Worm (Caenorhabditis elegans) whole organism, late embryonic: ENCODE measurements around the gene swt-3.

ENCODE experiments used
- C08G9.2 ChIP-seq: sonication (generic microtip); optimal IDR thresholded peaks from 2 replicates; lab custom pipeline; 2016; ENCODE audit warnings: mild to moderate bottlenecking, missing genetic modification characterization, moderate library complexity, missing compliant biosample characterization
- K02D7.2 ChIP-seq: sonication (generic microtip); optimal IDR thresholded peaks from 2 replicates; lab custom pipeline; 2017; ENCODE audit warnings: mild to moderate bottlenecking, missing genetic modification characterization, missing compliant biosample characterization
- K09A11.1 ChIP-seq: sonication (generic microtip); optimal IDR thresholded peaks from 2 replicates; lab custom pipeline; 2017; ENCODE audit warnings: antibody characterized with exemption, mild to moderate bottlenecking, missing genetic modification characterization, missing compliant biosample characterization; ENCODE audit not compliant: insufficient read depth
- T23F11.4 ChIP-seq: fragments of 200-800 bp; sonication (Bioruptor generic); optimal IDR thresholded peaks from 2 replicates; lab custom pipeline; 2018; ENCODE audit warnings: mild to moderate bottlenecking, missing genetic modification characterization, missing compliant biosample characterization
- ama-1 ChIP-seq: fragments of 150-350 bp; optimal IDR thresholded peaks from 2 replicates; lab custom pipeline; 2014
- ceh-14 ChIP-seq: sonication (generic microtip); optimal IDR thresholded peaks from 2 replicates; lab custom pipeline; 2016; ENCODE audit warnings: missing genotype, missing genetic modification characterization, missing compliant biosample characterization
- ceh-19 ChIP-seq: fragments of 200-800 bp; sonication (Bioruptor generic); optimal IDR thresholded peaks from 2 replicates; lab custom pipeline; 2018; ENCODE audit warnings: mild to moderate bottlenecking, missing genetic modification characterization, missing compliant biosample characterization
- ceh-2 ChIP-seq: sonication (generic microtip); optimal IDR thresholded peaks from 2 replicates; lab custom pipeline; 2016; ENCODE audit warnings: missing genotype, missing genetic modification characterization, missing compliant biosample characterization
- ceh-22 ChIP-seq: sonication (generic microtip); optimal IDR thresholded peaks from 2 replicates; lab custom pipeline; 2017; ENCODE audit warnings: missing biosample characterization, missing genetic modification characterization
- ceh-24 ChIP-seq: sonication (generic microtip); optimal IDR thresholded peaks from 2 replicates; lab custom pipeline; 2016; ENCODE audit warnings: mild to moderate bottlenecking, missing genetic modification characterization, missing compliant biosample characterization
- ceh-31 ChIP-seq: sonication (generic microtip); optimal IDR thresholded peaks from 2 replicates; lab custom pipeline; 2016; ENCODE audit warnings: missing genetic modification characterization, missing compliant biosample characterization
- ceh-9 ChIP-seq: sonication (generic microtip); optimal IDR thresholded peaks from 2 replicates; lab custom pipeline; 2016; ENCODE audit warnings: mild to moderate bottlenecking, missing genetic modification characterization, inconsistent platforms, missing compliant biosample characterization
- che-1 ChIP-seq: sonication (generic microtip); optimal IDR thresholded peaks from 2 replicates; lab custom pipeline; 2016; ENCODE audit warnings: mild to moderate bottlenecking, missing genetic modification characterization, missing compliant biosample characterization
- elt-2 ChIP-seq: sonication (generic microtip); optimal IDR thresholded peaks from 2 replicates; lab custom pipeline; 2016; ENCODE audit warnings: missing genetic modification reagents, missing genetic modification characterization, missing compliant biosample characterization
- elt-4 ChIP-seq: sonication (generic microtip); optimal IDR thresholded peaks from 2 replicates; lab custom pipeline; 2016; ENCODE audit warnings: missing genetic modification characterization, missing compliant biosample characterization
- ets-4 ChIP-seq: sonication (generic microtip); optimal IDR thresholded peaks from 2 replicates; lab custom pipeline; 2016; ENCODE audit warnings: missing genetic modification characterization, missing compliant biosample characterization
- eyg-1 ChIP-seq: sonication (generic microtip); optimal IDR thresholded peaks from 2 replicates; lab custom pipeline; 2016; ENCODE audit warnings: missing genotype, missing genetic modification characterization, missing compliant biosample characterization
- gmeb-2 ChIP-seq: sonication (generic microtip); optimal IDR thresholded peaks from 2 replicates; lab custom pipeline; 2016; ENCODE audit warnings: missing genetic modification characterization, inconsistent platforms, missing compliant biosample characterization
- hlh-13 ChIP-seq: fragments of 200-800 bp; sonication (Bioruptor generic); optimal IDR thresholded peaks from 2 replicates; lab custom pipeline; 2018; ENCODE audit warnings: mild to moderate bottlenecking, missing genetic modification characterization, missing compliant biosample characterization
- hlh-30 ChIP-seq: sonication (generic microtip); optimal IDR thresholded peaks from 2 replicates; lab custom pipeline; 2017; ENCODE audit warnings: antibody characterized with exemption, missing genetic modification characterization, missing compliant biosample characterization; ENCODE audit not compliant: insufficient read depth
- hlh-6 ChIP-seq: sonication (generic microtip); optimal IDR thresholded peaks from 2 replicates; lab custom pipeline; 2016; ENCODE audit warnings: missing genotype, missing genetic modification characterization, missing compliant biosample characterization
- hlh-8 ChIP-seq: sonication (generic microtip); optimal IDR thresholded peaks from 2 replicates; lab custom pipeline; 2016; ENCODE audit warnings: missing genotype, missing genetic modification characterization, missing compliant biosample characterization
- madf-2 ChIP-seq: sonication (generic microtip); optimal IDR thresholded peaks from 2 replicates; lab custom pipeline; 2017; ENCODE audit warnings: missing genetic modification characterization, missing compliant biosample characterization
- mec-3 ChIP-seq: sonication (generic microtip); optimal IDR thresholded peaks from 2 replicates; lab custom pipeline; 2016; ENCODE audit warnings: borderline replicate concordance, missing genetic modification characterization, missing compliant biosample characterization
- nfya-1 ChIP-seq: sonication (generic microtip); optimal IDR thresholded peaks from 2 replicates; lab custom pipeline; 2017; ENCODE audit warnings: missing genetic modification characterization, mild to moderate bottlenecking, missing compliant biosample characterization, antibody characterized with exemption, moderate library complexity
- nhr-11 ChIP-seq: fragments of 150-350 bp; optimal IDR thresholded peaks from 2 replicates; lab custom pipeline; 2014; ENCODE audit warnings: missing biosample characterization, missing genetic modification characterization
- npax-4 ChIP-seq: sonication (generic microtip); optimal IDR thresholded peaks from 2 replicates; lab custom pipeline; 2016; ENCODE audit warnings: missing genetic modification characterization, missing compliant biosample characterization
- pax-1 ChIP-seq: fragments of 150-350 bp; optimal IDR thresholded peaks from 2 replicates; lab custom pipeline; 2014; ENCODE audit warnings: missing biosample characterization, missing genetic modification characterization
- pqm-1 ChIP-seq: sonication (generic microtip); optimal IDR thresholded peaks from 2 replicates; lab custom pipeline; 2016; ENCODE audit warnings: missing genetic modification characterization, missing compliant biosample characterization
- ref-2 ChIP-seq: sonication (generic microtip); optimal IDR thresholded peaks from 2 replicates; lab custom pipeline; 2016; ENCODE audit warnings: missing genetic modification characterization, missing compliant biosample characterization
- rnt-1 ChIP-seq: sonication (generic microtip); optimal IDR thresholded peaks from 2 replicates; lab custom pipeline; 2016; ENCODE audit warnings: missing genetic modification characterization, missing compliant biosample characterization
- sdc-2 ChIP-seq: sonication (generic microtip); optimal IDR thresholded peaks from 2 replicates; lab custom pipeline; 2016; ENCODE audit warnings: missing genotype, missing genetic modification characterization, missing compliant biosample characterization
- sox-2 ChIP-seq: fragments of 200-800 bp; sonication (Bioruptor generic); IDR thresholded peaks from 2 replicates; pipeline ENCODE4 v1.3.6; 2022; ENCODE audit warnings: missing genetic modification reagents, missing genetic modification characterization, missing compliant biosample characterization
- sox-4 ChIP-seq: sonication (generic microtip); optimal IDR thresholded peaks from 2 replicates; lab custom pipeline; 2017; ENCODE audit warnings: mild to moderate bottlenecking, missing genetic modification characterization, inconsistent platforms, missing compliant biosample characterization
- tbx-7 ChIP-seq: sonication (generic microtip); optimal IDR thresholded peaks from 2 replicates; lab custom pipeline; 2016; ENCODE audit warnings: missing genotype, missing genetic modification characterization, missing compliant biosample characterization
- unc-86 ChIP-seq: sonication (generic microtip); optimal IDR thresholded peaks from 2 replicates; lab custom pipeline; 2016; ENCODE audit warnings: missing genetic modification characterization, missing compliant biosample characterization
- zip-5 ChIP-seq: sonication (generic microtip); optimal IDR thresholded peaks from 2 replicates; lab custom pipeline; 2016; ENCODE audit warnings: missing genetic modification characterization, missing compliant biosample characterization
- ztf-16 ChIP-seq: sonication (generic microtip); optimal IDR thresholded peaks from 2 replicates; lab custom pipeline; 2017; ENCODE audit warnings: missing genetic modification characterization, missing compliant biosample characterization

Gene swt-3

DNA sequence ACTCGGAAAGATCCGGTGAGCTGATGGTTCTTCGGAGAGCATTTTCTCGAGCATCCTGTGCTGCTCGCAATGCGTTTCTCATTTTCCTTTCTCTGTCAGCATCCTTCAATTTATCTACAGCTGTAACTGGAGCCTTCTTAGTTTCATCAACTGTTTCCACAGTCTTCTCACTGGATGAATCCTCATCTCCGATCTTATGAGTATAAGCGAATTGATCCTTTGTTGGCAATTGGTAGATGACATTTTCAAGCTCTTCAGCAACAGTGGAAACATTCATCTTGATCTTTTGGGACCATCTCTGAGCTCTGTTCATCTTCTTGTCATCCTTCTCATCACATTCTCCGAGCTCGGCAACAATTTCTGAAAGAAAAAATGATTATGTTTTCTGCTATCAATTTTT, 1.2 kb downstream of the swt-3 start:
- TF ChIP-seq hlh-30 (tag; lab: Kevin White, UChicago), result no peak
- TF ChIP-seq, all 69 proteins: peak for 0

ce11 chrIV:10778582-10778981, 1.9 kb downstream of the swt-3 start:
- TF ChIP-seq K09A11.1 (tag; lab: Kevin White, UChicago) (no peak), mec-3 (tag; lab: Kevin White, UChicago) (no peak), zip-5 (tag; lab: Kevin White, UChicago) (no peak), ceh-14 (tag; lab: Kevin White, UChicago) (no peak), pqm-1 (tag; lab: Kevin White, UChicago) (no peak), unc-86 (tag; lab: Kevin White, UChicago) (no peak), ceh-9 (tag; lab: Kevin White, UChicago) (no peak)

DNA sequence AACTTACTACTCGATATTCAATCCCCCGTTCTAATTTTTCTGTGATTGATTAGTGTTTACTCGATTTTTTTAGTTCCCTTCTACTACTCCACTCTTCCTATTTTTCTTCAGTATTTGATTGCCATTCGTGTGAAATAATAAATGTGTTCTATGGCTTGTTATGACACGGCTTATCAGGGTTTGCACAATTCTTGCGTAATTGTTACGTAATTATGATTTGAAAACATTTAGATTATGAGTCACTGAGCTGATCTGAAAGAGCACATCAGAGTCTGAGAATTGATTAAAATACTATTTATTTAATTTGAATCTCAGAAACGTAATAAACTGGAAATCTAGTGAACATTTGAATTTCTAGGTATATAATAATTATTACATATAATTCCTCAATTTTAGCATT, 2.9 kb downstream of the swt-3 start:
- TF ChIP-seq nhr-11 (tag; lab: Kevin White, UChicago) (no peak), elt-2 (peak; percentile 89), ref-2 (tag; lab: Kevin White, UChicago) (no peak)

DNA sequence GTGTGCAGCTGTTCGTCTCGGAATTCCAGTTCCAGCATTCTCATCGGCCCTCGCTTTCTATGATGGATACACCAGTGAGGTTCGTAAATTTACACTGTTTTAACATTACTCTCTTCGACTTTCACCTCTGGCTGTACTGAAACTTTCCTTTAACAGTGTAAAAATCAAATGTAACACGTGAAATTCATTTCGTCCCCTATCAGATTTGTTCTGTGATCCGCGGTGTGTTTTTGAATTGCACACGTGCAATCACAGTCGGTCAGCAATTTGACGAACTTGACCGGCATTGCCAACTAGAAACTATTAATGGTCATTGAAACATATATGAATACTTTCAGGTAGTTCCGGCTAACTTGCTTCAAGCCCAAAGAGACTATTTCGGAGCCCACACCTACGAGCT, 3.4 kb downstream of the swt-3 start:
- TF ChIP-seq hlh-13 (GFP tag; lab: Kevin White, UChicago), result no peak
- TF ChIP-seq sox-2 (GFP tag; lab: Robert Waterston, UW), result no peak
- TF ChIP-seq ama-1 (lab: Kevin White, UChicago), result no peak

- no peak for TF ChIP-seq elt-4 (tag; lab: Kevin White, UChicago)
- no peak for TF ChIP-seq ets-4
- TF ChIP-seq che-1, result no peak
- TF ChIP-seq ztf-16 (tag; lab: Kevin White, UChicago), result no peak
- TF ChIP-seq tbx-7, result no peak
- TF ChIP-seq nfya-1 (tag; lab: Kevin White, UChicago), result no peak
- no peak for TF ChIP-seq ceh-22 (tag; lab: Kevin White, UChicago)
- TF ChIP-seq pqm-1 (tag; lab: Kevin White, UChicago), result no peak
- no peak for TF ChIP-seq mec-3 (tag; lab: Kevin White, UChicago)
- TF ChIP-seq sox-2 (GFP tag; lab: Robert Waterston, UW), result no peak
- TF ChIP-seq eyg-1, result no peak
- no peak for TF ChIP-seq ceh-24 (tag; lab: Kevin White, UChicago)
- TF ChIP-seq ceh-19 (GFP tag; lab: Kevin White, UChicago), result no peak
Observed at ce11 chrIV:10773811-10774210, 6.7 kb downstream of the swt-3 start, which contains the start of gene inpp-1. TSS of gene inpp-1 (minus strand) at chrIV:10773911.

DNA sequence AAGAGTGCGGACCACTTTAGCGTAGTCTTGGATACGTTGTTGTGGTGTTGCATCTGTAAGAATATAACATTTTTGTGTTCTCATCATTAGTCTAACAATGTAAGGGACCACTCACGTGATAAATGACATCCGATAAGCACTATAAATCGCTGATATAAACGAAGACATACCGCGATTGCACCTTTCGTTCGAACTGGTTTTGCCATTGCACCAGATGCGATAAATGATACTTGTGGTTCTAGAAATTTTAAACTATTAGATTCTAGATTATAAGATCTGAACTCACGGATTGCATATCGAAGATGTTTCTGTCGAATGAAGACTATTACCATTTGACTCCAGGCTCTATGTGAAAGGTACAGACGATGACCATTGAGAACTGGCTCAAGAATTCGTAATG, 9.2 kb downstream of the swt-3 start:
- TF ChIP-seq pax-1 (tag; lab: Kevin White, UChicago), result no peak
- TF ChIP-seq eyg-1, result no peak
- TF ChIP-seq zip-5 (tag; lab: Kevin White, UChicago), result no peak
- TF ChIP-seq C08G9.2, result no peak
- no peak for TF ChIP-seq pqm-1 (tag; lab: Kevin White, UChicago)
- no peak for TF ChIP-seq hlh-6 (tag; lab: Kevin White, UChicago)

DNA sequence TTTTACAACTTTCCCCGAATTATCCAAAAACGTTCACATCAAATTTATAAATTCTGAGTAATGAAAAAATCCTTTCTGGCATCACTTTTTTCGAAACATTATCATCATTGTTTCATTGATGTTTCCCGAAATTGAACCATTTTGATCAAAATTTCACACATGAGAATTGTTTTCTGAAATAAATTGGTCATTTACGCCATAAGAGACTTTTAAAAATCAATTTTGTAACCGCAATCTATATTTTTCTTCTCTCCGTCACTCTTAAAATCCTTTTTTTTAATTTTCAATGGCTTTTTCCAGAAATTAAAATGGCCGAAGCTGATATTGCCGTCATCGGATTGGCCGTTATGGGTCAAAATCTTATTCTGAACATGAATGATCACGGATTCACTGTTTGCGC, 11.1 kb downstream of the swt-3 start, which contains the start of gene T25B9.9:
TSS of gene T25B9.9 (plus strand) at position 301 of the 400 bp plus-strand sequence.
- TF ChIP-seq hlh-8 (tag; lab: Kevin White, UChicago), result no peak
- TF ChIP-seq zip-5 (tag; lab: Kevin White, UChicago), result no peak
- no peak for TF ChIP-seq elt-2
- TF ChIP-seq rnt-1 (tag; lab: Kevin White, UChicago), result no peak
- TF ChIP-seq K02D7.2 (tag; lab: Kevin White, UChicago), result no peak
- TF ChIP-seq npax-4 (tag; lab: Kevin White, UChicago), result no peak
- no peak for TF ChIP-seq madf-2 (tag; lab: Kevin White, UChicago)
- TF ChIP-seq ets-4, result no peak
- TF ChIP-seq T23F11.4 (GFP tag; lab: Kevin White, UChicago), result no peak
- TF ChIP-seq gmeb-2 (tag; lab: Kevin White, UChicago), result no peak
- no peak for TF ChIP-seq ama-1 (lab: Kevin White, UChicago)
- TF ChIP-seq sdc-2 (tag; lab: Kevin White, UChicago), result no peak
- TF ChIP-seq ceh-2 (tag; lab: Kevin White, UChicago), result no peak
- TF ChIP-seq sox-4, result no peak
- TF ChIP-seq ceh-31 (tag; lab: Kevin White, UChicago), result no peak
- TF ChIP-seq eyg-1, result no peak
